Worm (Caenorhabditis elegans): Measurements from ENCODE around the gene Y5H2A.4.

DNA sequence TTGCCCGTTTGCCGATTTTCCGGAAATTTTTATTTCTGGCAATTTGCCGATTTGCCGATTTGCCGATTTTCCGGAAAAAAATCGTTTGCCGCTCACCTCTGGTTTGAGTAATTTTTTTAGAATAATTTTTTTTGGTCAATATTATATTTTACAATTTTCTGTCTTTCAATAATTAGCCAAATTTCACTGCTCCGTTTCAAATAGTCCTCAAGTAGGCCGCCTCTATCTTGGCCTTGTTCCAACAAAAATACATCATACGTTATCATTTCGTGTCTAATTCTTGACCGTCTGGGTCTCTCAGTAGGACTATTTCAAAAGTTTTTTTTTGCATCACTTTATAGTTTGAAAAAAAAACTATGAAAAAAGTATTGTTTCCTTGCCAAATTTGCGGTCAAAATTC is 18.1 kb upstream of the Y5H2A.4 start, which contains the start of gene nhr-115:
- TF ChIP-seq hrde-1 (tag; optimal IDR thresholded peaks at IDR 0.05; ENCODE audit: borderline replicate concordance) = no peak
- no peak for TF ChIP-seq him-1 (tag; optimal IDR thresholded peaks at IDR 0.05)
- no peak for TF ChIP-seq C06A6.2 (GFP tag; conservative IDR thresholded peaks at IDR 0.05)
- no peak for TF ChIP-seq let-607 (tag; optimal IDR thresholded peaks at IDR 0.05)
- TF ChIP-seq F57A8.1 (GFP tag; optimal IDR thresholded peaks at IDR 0.05) = no peak
- TF ChIP-seq gei-17 (GFP tag; optimal IDR thresholded peaks at IDR 0.05) = no peak
- no peak for TF ChIP-seq B0035.1 (tag; optimal IDR thresholded peaks at IDR 0.05)
